Worm (Caenorhabditis elegans) whole organism, young adult: Measurements from ENCODE around the gene irld-17.
"Not testable (repeated sequence)": the region's sequence is repeated elsewhere in the genome, so short reads cannot be mapped to it uniquely, and the experiment has no call there.

Experiments
- F10E7.11 ChIP-seq: sonication (generic microtip); optimal IDR thresholded peaks from 2 replicates; lab custom pipeline; 2017; ENCODE audit warnings: mild to moderate bottlenecking, missing genetic modification characterization, moderate library complexity, missing compliant biosample characterization
- F39B2.1 ChIP-seq: fragments of 200-800 bp; sonication (Bioruptor generic); IDR thresholded peaks from 2 replicates; pipeline ENCODE4 v1.3.6; 2022; ENCODE audit warnings: missing genetic modification reagents, missing genetic modification characterization, missing compliant biosample characterization
- F52B5.7 ChIP-seq: sonication (generic microtip); optimal IDR thresholded peaks from 2 replicates; lab custom pipeline; 2016; ENCODE audit warnings: mild to moderate bottlenecking, missing genetic modification characterization, missing compliant biosample characterization
- ama-1 ChIP-seq, 3 experiments: fragments of 150-350 bp in 1 of 3; sonication (generic microtip) in 2 of 3; optimal IDR thresholded peaks; 2 replicates each; lab custom pipeline; 2014 to 2018; ENCODE audit warnings: missing biosample characterization in 2 of 3, missing genetic modification characterization in 2 of 3, missing genetic modification reagents in 2 of 3
- chd-7 ChIP-seq: sonication (generic microtip); optimal IDR thresholded peaks from 2 replicates; lab custom pipeline; 2016; ENCODE audit warnings: mild to moderate bottlenecking, missing genetic modification characterization, moderate library complexity, missing compliant biosample characterization
- sptf-2 ChIP-seq: fragments of 200-800 bp; sonication (Bioruptor generic); optimal IDR thresholded peaks from 2 replicates; lab custom pipeline; 2018; ENCODE audit warnings: mild to moderate bottlenecking, missing genetic modification characterization, missing compliant biosample characterization
- unc-62 ChIP-seq: fragments of 150-350 bp; optimal IDR thresholded peaks from 2 replicates; lab custom pipeline; 2014; ENCODE audit warnings: missing biosample characterization, missing genetic modification reagents, missing genetic modification characterization
- ztf-28 ChIP-seq: fragments of 200-800 bp; sonication (Bioruptor generic); IDR thresholded peaks from 2 replicates; pipeline ENCODE4 v1.3.6; 2022; ENCODE audit warnings: missing genetic modification reagents, missing genetic modification characterization, missing compliant biosample characterization

DNA sequence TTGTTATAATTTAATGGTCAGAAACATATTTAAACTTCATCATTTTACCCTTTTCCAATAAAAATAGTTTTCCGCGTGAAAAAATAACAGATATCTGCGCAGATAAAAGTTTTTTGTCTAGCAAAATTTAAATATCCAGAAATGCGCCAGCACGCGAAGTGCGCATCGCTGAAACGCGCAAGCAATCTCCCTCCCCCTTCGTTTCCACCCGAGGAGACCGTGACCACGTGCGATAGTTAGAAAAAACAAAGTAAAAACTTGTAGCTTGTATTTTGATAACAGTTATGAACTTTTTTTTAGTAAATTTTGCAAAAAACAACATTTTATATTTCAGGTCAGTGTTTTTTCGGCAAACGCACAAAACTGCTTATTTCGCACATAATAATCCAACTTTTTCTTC lies 32.7 kb upstream of the irld-17 start:
- TF ChIP-seq F52B5.7 (tag; lab: Kevin White, UChicago); unc-62 (GFP tag; lab: Kevin White, UChicago); F39B2.1 (GFP tag; lab: Robert Waterston, UW); F10E7.11; ztf-28 (GFP tag; lab: Robert Waterston, UW); chd-7 (tag; lab: Kevin White, UChicago); ama-1 (optimal IDR thresholded peaks at IDR 0.05; lab: Kevin White, UChicago); ama-1 (GFP tag; optimal IDR thresholded peaks at IDR 0.05; lab: Kevin White, UChicago); sptf-2 (GFP tag; lab: Kevin White, UChicago): not testable (repeated sequence)
